Worm (Caenorhabditis elegans): ENCODE data around the gene bath-28.

The bath-28 gene

ce11 chrII:3299457-3299856 lies 45.3 kb downstream of the bath-28 start, which contains the start of gene btb-22:
Gene btb-22 (plus strand): TSS chrII:3299757.
- TF ChIP-seq nhr-25 (tag; optimal IDR thresholded peaks at IDR 0.05), result no peak
- TF ChIP-seq unc-62 (GFP tag; optimal IDR thresholded peaks at IDR 0.05), result no peak
- no peak for TF ChIP-seq pha-4 (tag; optimal IDR thresholded peaks at IDR 0.05)
- TF ChIP-seq nhr-12 (tag; optimal IDR thresholded peaks at IDR 0.05), result no peak
- TF ChIP-seq nhr-67 (tag; optimal IDR thresholded peaks at IDR 0.05), result no peak
- no peak for TF ChIP-seq egl-27 (tag; optimal IDR thresholded peaks at IDR 0.05)
- no peak for TF ChIP-seq lsy-12 (tag; optimal IDR thresholded peaks at IDR 0.05)
- no peak for TF ChIP-seq ceh-82 (tag; optimal IDR thresholded peaks at IDR 0.05)
- TF ChIP-seq nhr-237 (tag; optimal IDR thresholded peaks at IDR 0.05), result no peak
- no peak for TF ChIP-seq skn-1 (tag; optimal IDR thresholded peaks at IDR 0.05)
- no peak for TF ChIP-seq eor-1 (tag; optimal IDR thresholded peaks at IDR 0.05)
- TF ChIP-seq nhr-77 (tag; optimal IDR thresholded peaks at IDR 0.05), result no peak
- TF ChIP-seq sea-2 (GFP tag; optimal IDR thresholded peaks at IDR 0.05), result no peak
- TF ChIP-seq zag-1 (tag; optimal IDR thresholded peaks at IDR 0.05), result no peak
- TF ChIP-seq ZK546.5 (tag; optimal IDR thresholded peaks at IDR 0.05), result no peak
- TF ChIP-seq tbx-2 (tag; optimal IDR thresholded peaks at IDR 0.05), result no peak
- no peak for TF ChIP-seq unc-39 (tag; optimal IDR thresholded peaks at IDR 0.05)
- no peak for TF ChIP-seq jun-1 (tag; optimal IDR thresholded peaks at IDR 0.05)

DNA sequence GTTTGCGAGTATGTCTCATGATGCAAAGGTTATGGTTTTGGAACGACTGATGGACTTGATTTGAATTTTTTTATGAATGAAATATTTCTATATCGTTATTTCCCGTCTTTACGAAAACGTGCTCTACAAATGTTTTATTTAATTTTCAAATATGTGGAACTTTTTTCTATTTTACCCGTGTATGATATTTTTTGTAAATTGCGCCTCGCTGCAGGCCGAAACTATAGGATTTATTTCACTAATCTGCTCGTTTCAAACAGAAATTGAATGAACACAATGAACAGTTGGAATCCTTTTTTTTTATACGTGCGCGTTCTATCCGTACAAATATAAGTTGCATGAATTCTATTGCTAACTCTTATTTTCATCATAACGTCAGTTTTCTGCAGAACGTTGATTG lies 46.9 kb downstream of the bath-28 start, which contains the start of gene btb-18:
TSS of gene btb-18 (plus strand) at position 301 of the 400 bp plus-strand sequence.
- no peak for TF ChIP-seq ceh-28 (tag; optimal IDR thresholded peaks at IDR 0.05)
- TF ChIP-seq zag-1 (tag; optimal IDR thresholded peaks at IDR 0.05), result no peak
- TF ChIP-seq ceh-16 (tag; optimal IDR thresholded peaks at IDR 0.05), result no peak
- TF ChIP-seq nhr-11 (tag; optimal IDR thresholded peaks at IDR 0.05), result no peak
- no peak for TF ChIP-seq ama-1 (optimal IDR thresholded peaks at IDR 0.05)
- no peak for TF ChIP-seq fos-1 (tag; optimal IDR thresholded peaks at IDR 0.05)
- no peak for TF ChIP-seq egl-5 (tag; optimal IDR thresholded peaks at IDR 0.05)
- TF ChIP-seq nfya-1 (tag; optimal IDR thresholded peaks at IDR 0.05; ENCODE audit: insufficient read depth), result no peak
- TF ChIP-seq ztf-4 (tag; optimal IDR thresholded peaks at IDR 0.05), result no peak
- no peak for TF ChIP-seq eor-1 (tag; optimal IDR thresholded peaks at IDR 0.05)
- TF ChIP-seq unc-62 (GFP tag; optimal IDR thresholded peaks at IDR 0.05), result no peak

DNA sequence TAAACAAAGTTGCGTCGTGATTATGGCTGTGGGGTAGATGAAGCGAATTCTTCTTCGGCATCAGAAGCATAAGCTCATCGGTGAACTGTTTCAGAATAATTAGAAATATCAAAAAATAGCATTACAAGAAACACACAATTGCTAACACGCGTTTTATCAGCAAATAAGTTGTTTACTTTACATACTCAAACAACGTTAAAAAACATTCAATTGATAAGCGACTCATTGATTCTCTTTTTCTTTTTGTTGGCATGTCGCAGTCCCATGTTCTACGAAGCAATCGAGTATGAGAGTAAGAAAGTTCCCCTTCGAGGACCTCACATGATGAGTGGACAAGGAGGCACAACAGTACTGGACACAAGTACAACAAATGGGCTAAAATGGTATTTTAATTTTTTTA lies 48.1 kb downstream of the bath-28 start, which contains the start of gene btb-16:
TSS of gene btb-16 (plus strand) at position 240 of the 400 bp plus-strand sequence.
- TF ChIP-seq eor-1 (tag; optimal IDR thresholded peaks at IDR 0.05) (no peak), nfya-1 (tag; optimal IDR thresholded peaks at IDR 0.05; ENCODE audit: insufficient read depth) (no peak), sea-2 (GFP tag; optimal IDR thresholded peaks at IDR 0.05) (no peak), lsy-12 (tag; optimal IDR thresholded peaks at IDR 0.05) (no peak), pqm-1 (tag; optimal IDR thresholded peaks at IDR 0.05) (peak; percentile 6), ztf-11 (tag; optimal IDR thresholded peaks at IDR 0.05) (no peak), nhr-23 (tag; optimal IDR thresholded peaks at IDR 0.05) (no peak), ama-1 (optimal IDR thresholded peaks at IDR 0.05) (no peak), R02D3.7 (tag; optimal IDR thresholded peaks at IDR 0.05) (no peak), jun-1 (tag; optimal IDR thresholded peaks at IDR 0.05) (no peak), ceh-28 (tag; optimal IDR thresholded peaks at IDR 0.05) (no peak), elt-2 (tag; optimal IDR thresholded peaks at IDR 0.05) (peak; percentile 61), ZK546.5 (tag; optimal IDR thresholded peaks at IDR 0.05) (no peak), aly-2 (tag; optimal IDR thresholded peaks at IDR 0.05) (no peak), pha-4 (tag; optimal IDR thresholded peaks at IDR 0.05) (peak; percentile 85)

DNA sequence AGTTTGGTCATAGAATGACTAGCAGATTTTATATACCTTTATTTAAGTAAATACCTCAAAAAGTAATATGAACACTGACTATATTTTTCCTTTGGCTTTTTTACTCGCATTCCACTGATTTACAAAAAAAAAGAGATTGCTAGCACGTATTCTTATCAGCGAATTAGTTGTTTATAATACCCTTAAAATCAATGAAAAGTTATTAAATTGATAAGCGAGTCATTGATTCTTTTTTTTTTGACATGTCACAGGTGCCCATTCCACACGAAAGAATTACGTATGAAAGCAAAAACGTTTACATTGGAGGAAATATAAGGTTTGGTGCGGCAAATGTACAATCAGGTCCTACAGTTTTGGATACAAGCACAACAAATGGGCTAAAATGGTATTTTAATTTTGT lies 49.6 kb downstream of the bath-28 start, which contains the start of gene btb-17:
TSS of gene btb-17 (plus strand) at position 213 of the 400 bp plus-strand sequence.
- TF ChIP-seq ztf-11 (tag; optimal IDR thresholded peaks at IDR 0.05) (no peak), pqm-1 (tag; optimal IDR thresholded peaks at IDR 0.05) (peak; percentile 55), elt-2 (tag; optimal IDR thresholded peaks at IDR 0.05) (peak; percentile 77)

Data from whole organism, L3 larva.